Worm (Caenorhabditis elegans) whole organism, L4 larva: ENCODE measurements around the gene mix-1.
A peak's percentile ranks its signal among the peaks of the same experiment; 100 is the strongest.

Experiments
- D1046.2 ChIP-seq: fragments of 200-800 bp; sonication (Bioruptor generic); IDR thresholded peaks from 2 replicates; pipeline ENCODE4 v1.3.6; 2022; ENCODE audit warnings: missing genetic modification characterization, missing compliant biosample characterization
- F37D6.2 ChIP-seq: sonication (generic microtip); optimal IDR thresholded peaks from 2 replicates; lab custom pipeline; 2016; ENCODE audit warnings: mild to moderate bottlenecking, missing genetic modification characterization, missing compliant biosample characterization
- F49E8.2 ChIP-seq: sonication (generic microtip); optimal IDR thresholded peaks from 2 replicates; lab custom pipeline; 2016; ENCODE audit warnings: missing compliant biosample characterization, mild to moderate bottlenecking, missing genetic modification characterization, borderline replicate concordance
- R02D3.7 ChIP-seq: fragments of 150-350 bp; sonication (generic microtip); optimal IDR thresholded peaks from 3 replicates; lab custom pipeline; 2014; ENCODE audit warnings: missing biosample characterization, missing genetic modification characterization
- T20F7.1 ChIP-seq: fragments of 200-800 bp; sonication (Bioruptor generic); optimal IDR thresholded peaks from 2 replicates; lab custom pipeline; 2018; ENCODE audit warnings: mild to moderate bottlenecking, missing genetic modification characterization, missing compliant biosample characterization
- Y105C5A.15 ChIP-seq: fragments of 200-800 bp; sonication (Bioruptor generic); IDR thresholded peaks from 2 replicates; pipeline ENCODE4 v1.3.6; 2022; ENCODE audit warnings: missing genetic modification characterization, missing compliant biosample characterization
- Y48G9A.11 ChIP-seq: fragments of 200-800 bp; sonication (Bioruptor generic); IDR thresholded peaks from 2 replicates; pipeline ENCODE4 v1.3.6; 2022; ENCODE audit warnings: missing genetic modification reagents, missing genetic modification characterization, missing compliant biosample characterization
- Y5F2A.4 ChIP-seq: fragments of 200-800 bp; sonication (Bioruptor generic); optimal IDR thresholded peaks from 2 replicates; lab custom pipeline; 2018; ENCODE audit warnings: mild to moderate bottlenecking, missing genetic modification characterization, missing compliant biosample characterization
- ZK337.2 ChIP-seq: fragments of 200-800 bp; sonication (Bioruptor generic); IDR thresholded peaks from 2 replicates; pipeline ENCODE4 v1.3.6; 2022; ENCODE audit warnings: missing genetic modification reagents, missing genetic modification characterization, missing compliant biosample characterization
- aly-2 ChIP-seq: sonication (generic microtip); optimal IDR thresholded peaks from 2 replicates; lab custom pipeline; 2018; ENCODE audit warnings: missing biosample characterization, missing genetic modification characterization
- ama-1 ChIP-seq: fragments of 150-350 bp; optimal IDR thresholded peaks from 2 replicates; lab custom pipeline; 2014; ENCODE audit warnings: inconsistent platforms, mixed read lengths
- arid-1 ChIP-seq: fragments of 200-800 bp; sonication (Bioruptor generic); conservative IDR thresholded peaks from 2 replicates; pipeline ENCODE4 v1.3.6; 2022; ENCODE audit warnings: missing genetic modification reagents, missing genetic modification characterization, missing compliant biosample characterization
- attf-4 ChIP-seq: sonication (generic microtip); optimal IDR thresholded peaks from 3 replicates; lab custom pipeline; 2017; ENCODE audit warnings: missing biosample characterization, missing genetic modification characterization
- ceh-20 ChIP-seq: fragments of 200-800 bp; sonication (Bioruptor generic); IDR thresholded peaks from 2 replicates; pipeline ENCODE4 v1.3.6; 2022; ENCODE audit warnings: missing genetic modification reagents, missing genetic modification characterization, missing compliant biosample characterization
- ceh-28 ChIP-seq: fragments of 150-350 bp; optimal IDR thresholded peaks from 2 replicates; lab custom pipeline; 2014; ENCODE audit warnings: missing biosample characterization, missing genetic modification reagents, missing genetic modification characterization
- cey-2 ChIP-seq: sonication (generic microtip); optimal IDR thresholded peaks from 3 replicates; lab custom pipeline; 2017; ENCODE audit warnings: missing genetic modification characterization, mild to moderate bottlenecking, missing compliant biosample characterization, antibody characterized with exemption, borderline replicate concordance; ENCODE audit not compliant: insufficient read depth
- ctbp-1 ChIP-seq: fragments of 200-800 bp; sonication (Bioruptor generic); IDR thresholded peaks from 2 replicates; pipeline ENCODE4 v1.3.6; 2022; ENCODE audit warnings: missing genetic modification reagents, missing genetic modification characterization, missing compliant biosample characterization
- daf-16 ChIP-seq, 3 experiments: sonication (generic microtip); optimal IDR thresholded peaks; 2 replicates each; lab custom pipeline; 2016 to 2017; ENCODE audit warnings: missing genetic modification characterization in 3 of 3, missing genetic modification reagents in 3 of 3, mild to moderate bottlenecking in 2 of 3, missing compliant biosample characterization in 2 of 3, missing biosample characterization in 1 of 3, moderate library complexity in 1 of 3
- dmd-6 ChIP-seq: fragments of 200-800 bp; sonication (Bioruptor generic); IDR thresholded peaks from 2 replicates; pipeline ENCODE4 v1.3.6; 2022; ENCODE audit warnings: missing genetic modification reagents, missing genetic modification characterization, missing compliant biosample characterization
- dmd-8 ChIP-seq: fragments of 200-800 bp; sonication (Bioruptor generic); IDR thresholded peaks from 2 replicates; pipeline ENCODE4 v1.3.6; 2022; ENCODE audit warnings: missing genetic modification characterization, missing compliant biosample characterization
- egl-27 ChIP-seq: sonication (generic microtip); optimal IDR thresholded peaks from 3 replicates; lab custom pipeline; 2017; ENCODE audit warnings: missing biosample characterization, missing genetic modification reagents, missing genetic modification characterization
- egl-43 ChIP-seq: fragments of 200-800 bp; sonication (Bioruptor generic); IDR thresholded peaks from 2 replicates; pipeline ENCODE4 v1.3.6; 2022; ENCODE audit warnings: missing genetic modification reagents, missing genetic modification characterization, missing compliant biosample characterization
- hlh-30 ChIP-seq: sonication (generic microtip); optimal IDR thresholded peaks from 2 replicates; lab custom pipeline; 2017; ENCODE audit warnings: antibody characterized with exemption, mild to moderate bottlenecking, missing genetic modification characterization, missing compliant biosample characterization; ENCODE audit not compliant: insufficient read depth
- hmg-1.1 ChIP-seq: fragments of 200-800 bp; sonication (Bioruptor generic); IDR thresholded peaks from 2 replicates; pipeline ENCODE4 v1.3.6; 2022; ENCODE audit warnings: missing genetic modification reagents, missing genetic modification characterization, missing compliant biosample characterization
- jun-1 ChIP-seq: fragments of 150-350 bp; optimal IDR thresholded peaks from 2 replicates; lab custom pipeline; 2014; ENCODE audit warnings: missing biosample characterization, missing genetic modification reagents, missing genetic modification characterization
- lin-1 ChIP-seq: fragments of 200-800 bp; sonication (Bioruptor generic); IDR thresholded peaks from 2 replicates; pipeline ENCODE4 v1.3.6; 2022; ENCODE audit warnings: missing genetic modification reagents, missing genetic modification characterization, missing compliant biosample characterization
- lin-39 ChIP-seq: fragments of 150-350 bp; optimal IDR thresholded peaks from 2 replicates; lab custom pipeline; 2014; ENCODE audit warnings: missing biosample characterization, missing genetic modification reagents, missing genetic modification characterization
- madf-9 ChIP-seq: fragments of 200-800 bp; sonication (Bioruptor generic); conservative IDR thresholded peaks from 2 replicates; pipeline ENCODE4 v1.3.6; 2022; ENCODE audit warnings: missing genetic modification reagents, missing genetic modification characterization, missing compliant biosample characterization
- mdt-29 ChIP-seq: fragments of 200-800 bp; sonication (Bioruptor generic); IDR thresholded peaks from 2 replicates; pipeline ENCODE4 v1.3.6; 2022; ENCODE audit warnings: missing genetic modification reagents, missing genetic modification characterization, missing compliant biosample characterization
- mep-1 ChIP-seq: fragments of 150-350 bp; sonication (generic microtip); optimal IDR thresholded peaks from 3 replicates; lab custom pipeline; 2014; ENCODE audit warnings: missing biosample characterization, missing genetic modification characterization
- mes-2 ChIP-seq: sonication (generic microtip); optimal IDR thresholded peaks from 2 replicates; lab custom pipeline; 2016; ENCODE audit warnings: missing genotype, mild to moderate bottlenecking, missing genetic modification characterization, missing compliant biosample characterization; ENCODE audit not compliant: poor library complexity, severe bottlenecking
- nhr-102 ChIP-seq: sonication (generic microtip); optimal IDR thresholded peaks from 2 replicates; lab custom pipeline; 2016; ENCODE audit warnings: mild to moderate bottlenecking, missing genetic modification characterization, moderate library complexity, missing compliant biosample characterization
- nhr-11 ChIP-seq: fragments of 150-350 bp; optimal IDR thresholded peaks from 2 replicates; lab custom pipeline; 2014; ENCODE audit warnings: missing biosample characterization, missing genetic modification characterization
- nhr-111 ChIP-seq: fragments of 200-800 bp; sonication (Bioruptor generic); optimal IDR thresholded peaks from 2 replicates; lab custom pipeline; 2018; ENCODE audit warnings: mild to moderate bottlenecking, missing genetic modification characterization, missing compliant biosample characterization
- nhr-28 ChIP-seq: fragments of 150-350 bp; optimal IDR thresholded peaks from 2 replicates; lab custom pipeline; 2014; ENCODE audit warnings: missing biosample characterization, missing genetic modification characterization
- nhr-42 ChIP-seq: fragments of 200-800 bp; sonication (Bioruptor generic); IDR thresholded peaks from 2 replicates; pipeline ENCODE4 v1.3.6; 2022; ENCODE audit warnings: missing genetic modification characterization, missing compliant biosample characterization
- nhr-48 ChIP-seq: sonication (generic microtip); optimal IDR thresholded peaks from 2 replicates; lab custom pipeline; 2016; ENCODE audit warnings: mild to moderate bottlenecking, missing genetic modification characterization, missing compliant biosample characterization
- nhr-6 ChIP-seq: fragments of 150-350 bp; optimal IDR thresholded peaks from 2 replicates; lab custom pipeline; 2014; ENCODE audit warnings: missing biosample characterization, missing genetic modification characterization
- nhr-76 ChIP-seq: fragments of 150-350 bp; optimal IDR thresholded peaks from 2 replicates; lab custom pipeline; 2014; ENCODE audit warnings: missing biosample characterization, missing genetic modification characterization
- sdz-12 ChIP-seq: fragments of 200-800 bp; sonication (Bioruptor generic); optimal IDR thresholded peaks from 2 replicates; lab custom pipeline; 2018; ENCODE audit warnings: mild to moderate bottlenecking, missing genetic modification characterization, missing compliant biosample characterization
- skn-1 ChIP-seq: fragments of 150-350 bp; optimal IDR thresholded peaks from 2 replicates; lab custom pipeline; 2014; ENCODE audit warnings: missing biosample characterization, missing genetic modification characterization
- tag-97 ChIP-seq: fragments of 200-800 bp; sonication (Bioruptor generic); IDR thresholded peaks from 2 replicates; pipeline ENCODE4 v1.3.6; 2022; ENCODE audit warnings: missing genetic modification characterization, missing compliant biosample characterization
- unc-62 ChIP-seq, 3 experiments: fragments of 150-350 bp in 1 of 3; sonication (generic microtip); optimal IDR thresholded peaks in 2 of 3; peaks in 1 of 3; 1 replicate in 1 of 3; 2 replicates in 2 of 3; lab custom pipeline; 2014 to 2017; ENCODE audit warnings: missing biosample characterization in 3 of 3, missing genetic modification characterization in 3 of 3, missing genetic modification reagents in 3 of 3, missing genotype in 1 of 3
- vab-7 ChIP-seq: fragments of 200-800 bp; sonication (Bioruptor generic); IDR thresholded peaks from 2 replicates; pipeline ENCODE4 v1.3.6; 2022; ENCODE audit warnings: missing genetic modification reagents, missing genetic modification characterization, missing compliant biosample characterization
- zag-1 ChIP-seq: fragments of 150-350 bp; optimal IDR thresholded peaks from 2 replicates; lab custom pipeline; 2014; ENCODE audit warnings: missing biosample characterization, missing genetic modification characterization
- zfp-2 ChIP-seq: sonication (generic microtip); optimal IDR thresholded peaks from 2 replicates; lab custom pipeline; 2016; ENCODE audit warnings: mild to moderate bottlenecking, missing genetic modification characterization, missing compliant biosample characterization
- zfp-3 ChIP-seq: fragments of 200-800 bp; sonication (Bioruptor generic); conservative IDR thresholded peaks from 2 replicates; pipeline ENCODE4 v1.3.6; 2022; ENCODE audit warnings: missing genetic modification reagents, missing genetic modification characterization, missing compliant biosample characterization
- zip-11 ChIP-seq: fragments of 200-800 bp; sonication (Bioruptor generic); IDR thresholded peaks from 2 replicates; pipeline ENCODE4 v1.3.6; 2022; ENCODE audit warnings: missing genetic modification characterization, missing compliant biosample characterization

Gene mix-1

DNA sequence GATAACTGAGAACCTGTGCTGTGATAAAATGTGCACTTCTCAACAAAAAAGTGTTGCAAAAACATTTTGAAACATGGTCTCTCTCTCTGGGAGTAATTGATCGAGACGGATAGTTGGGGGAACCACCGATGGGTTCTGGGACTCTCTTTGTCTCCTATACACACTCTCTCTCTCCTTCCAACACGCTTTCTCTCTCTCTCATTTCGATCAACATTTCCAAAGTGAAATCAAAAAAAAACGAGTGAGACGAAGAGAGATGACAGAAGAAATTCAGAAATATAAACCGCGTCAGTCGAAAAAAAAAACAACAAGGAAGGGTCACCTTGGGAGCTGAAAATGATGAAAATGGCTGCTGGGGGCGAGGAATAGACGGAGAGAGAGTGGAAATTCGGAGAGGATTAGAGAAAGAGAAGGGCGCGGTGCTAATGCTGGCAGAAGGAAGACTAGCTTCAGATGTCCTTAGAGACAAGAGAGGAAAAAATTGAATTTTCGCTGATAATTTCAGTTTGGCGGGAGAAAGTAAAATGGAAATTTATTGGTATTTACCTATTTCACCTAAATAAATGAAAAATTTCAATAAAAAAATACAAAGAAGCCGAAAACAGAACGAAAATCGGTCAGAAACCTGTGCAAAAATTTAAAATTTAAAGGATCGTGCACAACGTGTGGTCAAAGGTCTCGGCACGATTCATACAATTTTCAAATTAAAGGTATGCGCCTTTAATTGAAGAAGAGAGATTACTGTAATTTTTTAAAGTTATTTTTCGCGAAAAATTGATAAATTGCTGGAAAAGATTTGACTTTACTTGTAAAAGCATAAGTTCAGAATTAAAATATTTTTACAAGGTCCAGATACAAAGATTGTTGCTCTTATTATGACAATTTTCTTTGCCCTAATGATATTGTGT, 39.0 kb downstream of the mix-1 start:
- no peak for TF ChIP-seq mep-1 (tag; lab: Kevin White, UChicago)
- no peak for TF ChIP-seq egl-27 (tag; lab: Kevin White, UChicago)
- peak; percentile 11 for TF ChIP-seq nhr-6
- TF ChIP-seq hmg-1.1 (GFP tag; lab: Robert Waterston, UW): 0 out of 2 replicates have a peak, but pooled peaks have one; percentile 12
- TF ChIP-seq nhr-76 (tag; lab: Kevin White, UChicago): no peak
- TF ChIP-seq skn-1: no peak
- TF ChIP-seq madf-9 (GFP tag; lab: Robert Waterston, UW): no peak
- TF ChIP-seq nhr-28 (tag; lab: Kevin White, UChicago): no peak
- no peak for TF ChIP-seq Y105C5A.15 (GFP tag; lab: Robert Waterston, UW)
- no peak for TF ChIP-seq ZK337.2 (GFP tag; lab: Robert Waterston, UW)
- no peak for TF ChIP-seq nhr-11 (tag; lab: Kevin White, UChicago)
- TF ChIP-seq mes-2 (tag; lab: Kevin White, UChicago): peak; percentile 5
- TF ChIP-seq zfp-2 (tag; lab: Kevin White, UChicago): no peak
- TF ChIP-seq attf-4: no peak
- TF ChIP-seq nhr-111: no peak
- TF ChIP-seq daf-16 (GFP tag; optimal IDR thresholded peaks at IDR 0.05; lab: Kevin White, UChicago): no peak
- TF ChIP-seq daf-16 (tag; optimal IDR thresholded peaks at IDR 0.05; lab: Kevin White, UChicago): no peak
- TF ChIP-seq D1046.2 (GFP tag; lab: Robert Waterston, UW): no peak
- no peak for TF ChIP-seq jun-1 (tag; lab: Kevin White, UChicago)
- no peak for TF ChIP-seq F37D6.2 (tag; lab: Kevin White, UChicago)
- TF ChIP-seq nhr-42 (GFP tag; lab: Robert Waterston, UW): no peak
- TF ChIP-seq zfp-3 (GFP tag; lab: Robert Waterston, UW): no peak
- TF ChIP-seq hlh-30 (tag; lab: Kevin White, UChicago): no peak
- peak; percentile 25 for TF ChIP-seq F49E8.2
- no peak for TF ChIP-seq R02D3.7 (tag; lab: Kevin White, UChicago)
- no peak for TF ChIP-seq ceh-28
- TF ChIP-seq cey-2: no peak
- no peak for TF ChIP-seq lin-1 (GFP tag; lab: Robert Waterston, UW)
- TF ChIP-seq T20F7.1 (GFP tag; lab: Kevin White, UChicago): no peak
- no peak for TF ChIP-seq ama-1 (lab: Kevin White, UChicago)
- peak; percentile 35; the same call in 1 of the 2 replicates for TF ChIP-seq dmd-6
- TF ChIP-seq lin-39: no peak
- TF ChIP-seq vab-7: no peak
- no peak for TF ChIP-seq dmd-8 (GFP tag; lab: Robert Waterston, UW)
- TF ChIP-seq nhr-102 (tag; lab: Kevin White, UChicago): no peak
- no peak for TF ChIP-seq zag-1 (tag; lab: Kevin White, UChicago)
- TF ChIP-seq unc-62 (GFP tag; optimal IDR thresholded peaks at IDR 0.05 in 1 of 2; lab: Kevin White, UChicago): peak in 1 of 2 experiments; percentile 74
- TF ChIP-seq unc-62 (tag; optimal IDR thresholded peaks at IDR 0.05; lab: Kevin White, UChicago): no peak
- TF ChIP-seq aly-2 (tag; lab: Kevin White, UChicago): no peak
- no peak for TF ChIP-seq Y48G9A.11 (GFP tag; lab: Robert Waterston, UW)
- no peak for TF ChIP-seq egl-43 (GFP tag; lab: Robert Waterston, UW)
- no peak for TF ChIP-seq sdz-12 (GFP tag; lab: Kevin White, UChicago)
- TF ChIP-seq Y5F2A.4 (GFP tag; lab: Kevin White, UChicago): no peak
- TF ChIP-seq ctbp-1 (GFP tag; lab: Robert Waterston, UW): no peak
- TF ChIP-seq arid-1 (GFP tag; lab: Robert Waterston, UW): no peak
- no peak for TF ChIP-seq zip-11
- TF ChIP-seq ceh-20 (GFP tag; lab: Robert Waterston, UW): no peak
- TF ChIP-seq nhr-48 (tag; lab: Kevin White, UChicago): no peak
- no peak for TF ChIP-seq mdt-29
- TF ChIP-seq tag-97 (GFP tag; lab: Robert Waterston, UW): no peak
